Worm (Caenorhabditis elegans) whole organism, L4/young adult: ENCODE data around the gene orc-4.

ENCODE experiments used
- W03F9.2 ChIP-seq: fragments of 150-350 bp; optimal IDR thresholded peaks from 2 replicates; lab custom pipeline; 2014; ENCODE audit warnings: missing biosample characterization, missing genetic modification characterization
- dao-5 ChIP-seq: sonication (generic microtip); optimal IDR thresholded peaks from 2 replicates; lab custom pipeline; 2016; ENCODE audit warnings: missing genotype, missing genetic modification characterization, moderate library complexity, missing compliant biosample characterization
- him-1 ChIP-seq: sonication (generic microtip); optimal IDR thresholded peaks from 2 replicates; lab custom pipeline; 2016; ENCODE audit warnings: missing genotype, missing genetic modification reagents, missing genetic modification characterization, missing compliant biosample characterization

DNA sequence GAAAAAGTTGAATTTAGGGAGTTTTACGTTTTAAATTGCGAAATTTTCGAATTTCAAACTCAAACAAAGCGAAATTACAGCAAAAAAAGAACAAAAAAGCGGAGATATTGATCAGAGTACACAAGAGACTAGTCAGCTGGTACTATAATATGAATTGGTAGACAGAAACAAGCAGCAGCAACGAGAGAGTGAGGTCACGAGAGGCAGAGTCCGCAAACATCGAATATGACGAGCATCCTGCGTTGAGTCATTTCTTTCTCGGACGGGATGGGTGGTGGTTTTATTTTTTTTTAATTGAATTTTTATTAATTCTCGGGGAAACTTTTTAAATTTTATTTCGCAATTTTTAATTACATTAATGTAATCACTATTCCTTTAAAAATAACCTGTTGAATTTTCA, 46.3 kb upstream of the orc-4 start:
- TF ChIP-seq W03F9.2 (tag; lab: Kevin White, UChicago) (peak; percentile 87), him-1 (tag; lab: Kevin White, UChicago) (no peak), dao-5 (no peak)
